Worm (Caenorhabditis elegans): ENCODE results near the gene ucp-4.

DNA sequence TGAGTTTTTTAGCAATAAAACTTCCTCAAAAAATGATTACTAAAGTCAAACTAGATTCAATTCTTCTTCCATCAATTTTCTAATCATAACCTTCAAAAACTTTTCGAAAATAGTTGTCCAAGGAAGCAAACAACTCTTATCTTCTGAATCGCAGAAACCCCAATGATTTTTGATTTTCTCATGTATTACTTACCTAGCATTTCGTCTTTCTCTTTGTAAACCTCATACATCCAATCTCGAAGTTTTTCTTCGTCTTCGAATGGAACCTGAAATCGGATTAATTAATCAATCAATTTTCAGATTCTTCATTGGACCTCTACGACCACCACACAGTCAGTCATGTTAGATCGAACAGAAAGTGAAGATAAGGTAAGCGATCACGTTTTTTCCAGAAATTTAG lies 5.4 kb upstream of the ucp-4 start, which contains the start of gene K07B1.4:
- TF ChIP-seq blmp-1 (tag; optimal IDR thresholded peaks at IDR 0.05) (no peak), ztf-11 (tag; optimal IDR thresholded peaks at IDR 0.05) (no peak), unc-120 (tag; optimal IDR thresholded peaks at IDR 0.05; ENCODE audit: poor library complexity, severe bottlenecking) (no peak)

Data from whole organism, mixed stage, embryonic.